Worm (Caenorhabditis elegans) whole organism, L1 larva: ENCODE results near the gene twk-28.

Experiments
- elt-2 ChIP-seq: sonication (generic microtip); optimal IDR thresholded peaks from 2 replicates; lab custom pipeline; 2016; ENCODE audit warnings: missing genetic modification characterization, mild to moderate bottlenecking, inconsistent platforms, missing compliant biosample characterization, missing genetic modification reagents
- mdl-1 ChIP-seq, 2 experiments: fragments of 150-350 bp; optimal IDR thresholded peaks; 2 replicates each; lab custom pipeline; 2014 to 2017; ENCODE audit warnings: missing biosample characterization in 2 of 2, missing genetic modification characterization in 2 of 2, inconsistent platforms in 1 of 2

DNA sequence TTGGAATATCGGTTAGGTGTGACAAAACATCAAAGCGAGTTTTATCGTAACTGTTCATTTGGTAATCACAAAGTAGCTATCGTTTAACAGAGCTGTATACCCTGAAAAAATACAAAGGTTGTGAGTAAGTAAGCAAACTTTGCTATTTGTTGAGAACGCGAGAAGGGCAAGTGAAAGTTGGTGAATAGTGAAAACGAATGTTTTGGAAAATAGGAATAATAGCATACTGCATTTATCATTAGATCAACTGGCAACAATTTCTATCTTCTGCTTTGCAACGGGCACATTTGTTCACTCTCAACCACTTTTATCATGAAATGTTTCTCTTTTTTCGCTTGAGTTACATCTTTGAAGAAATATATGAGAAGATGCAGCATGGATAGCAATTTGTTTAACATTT lies 49.7 kb upstream of the twk-28 start, which contains the start of gene C24A8.5:
- TF ChIP-seq mdl-1 (tag; optimal IDR thresholded peaks at IDR 0.05; lab: Kevin White, UChicago) (no peak), elt-2 (no peak)
